Fruit fly (Drosophila melanogaster) ovary, adult (tissue): Measurements from ENCODE around the gene CG32298.

Experiments
- CG17801 ChIP-seq: fragments of 200-800 bp; optimal IDR thresholded peaks from 2 replicates; lab custom pipeline; 2019; ENCODE audit warnings: missing biosample characterization, mild to moderate bottlenecking, missing genetic modification characterization, moderate library complexity; ENCODE audit not compliant: partially characterized antibody

Gene CG32298

DNA sequence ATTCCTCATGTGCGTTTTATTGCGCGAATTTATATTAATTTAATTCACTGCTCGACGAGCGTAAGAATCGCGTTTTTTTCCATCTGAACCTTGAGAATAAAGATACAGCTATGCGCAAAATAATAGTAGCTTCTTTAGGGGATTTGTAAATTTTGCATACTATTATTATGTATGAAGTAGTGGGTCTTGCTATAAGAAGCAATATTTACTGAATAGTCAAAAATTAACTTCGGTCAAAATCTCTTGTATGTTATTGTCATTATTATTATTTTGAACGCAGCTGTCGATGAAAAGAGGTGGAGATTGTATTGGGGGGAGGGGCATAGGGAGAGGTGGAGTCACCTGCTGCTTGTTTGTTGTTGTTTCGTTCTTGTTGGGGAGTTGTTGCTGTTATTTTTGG lies 28.0 kb upstream of the CG32298 start:
- peak; percentile 87 for TF ChIP-seq CG17801

DNA sequence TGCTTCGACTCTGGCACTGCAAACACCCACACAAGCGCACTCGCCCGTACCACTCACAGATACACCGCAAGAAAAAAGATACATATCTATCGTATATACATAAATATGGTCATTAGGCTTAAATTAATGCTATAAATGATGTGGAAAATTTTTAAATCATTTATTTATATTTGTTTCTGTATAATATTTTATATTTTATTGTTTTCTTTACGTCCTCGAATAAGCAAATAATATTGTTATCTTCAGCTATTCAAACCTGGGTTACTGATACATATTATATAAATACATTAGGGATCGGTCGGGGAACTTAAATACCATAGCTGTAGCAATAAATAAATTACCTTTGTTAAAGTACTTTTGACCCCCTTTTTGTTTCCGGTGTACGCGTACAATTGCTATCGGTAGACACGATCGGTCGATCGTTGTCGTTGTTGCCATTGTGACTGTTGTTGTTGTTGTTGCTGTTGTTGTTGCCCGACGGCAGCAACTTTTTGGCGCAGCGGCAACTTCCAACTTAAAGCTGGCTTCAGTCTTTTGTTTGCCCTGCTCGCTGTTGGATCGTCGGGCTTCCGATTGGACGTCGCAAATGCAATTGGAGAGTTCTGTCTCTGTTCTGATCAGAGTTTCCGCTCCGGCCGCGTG lies 26.7 kb upstream of the CG32298 start:
- TF ChIP-seq CG17801: peak; percentile 95

DNA sequence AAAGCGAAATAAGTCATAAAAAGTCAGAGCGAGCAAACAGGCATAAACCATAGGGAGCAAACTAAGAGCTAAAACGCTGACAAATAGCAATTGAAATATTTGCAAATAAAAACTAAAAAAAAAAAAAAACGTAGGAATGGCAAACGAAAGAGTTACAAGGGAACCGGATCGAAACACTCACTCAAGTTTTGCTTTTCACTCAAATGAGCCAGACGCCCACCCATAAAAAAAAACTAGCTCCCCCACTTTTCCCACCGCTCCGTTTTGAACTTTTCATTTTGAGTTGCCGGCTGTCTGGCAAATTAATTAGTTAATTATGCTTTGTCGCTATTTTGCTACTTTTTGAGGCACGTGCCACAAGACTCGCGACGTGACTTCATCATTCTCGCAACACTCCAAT lies 24.1 kb upstream of the CG32298 start:
- TF ChIP-seq CG17801: no peak

DNA sequence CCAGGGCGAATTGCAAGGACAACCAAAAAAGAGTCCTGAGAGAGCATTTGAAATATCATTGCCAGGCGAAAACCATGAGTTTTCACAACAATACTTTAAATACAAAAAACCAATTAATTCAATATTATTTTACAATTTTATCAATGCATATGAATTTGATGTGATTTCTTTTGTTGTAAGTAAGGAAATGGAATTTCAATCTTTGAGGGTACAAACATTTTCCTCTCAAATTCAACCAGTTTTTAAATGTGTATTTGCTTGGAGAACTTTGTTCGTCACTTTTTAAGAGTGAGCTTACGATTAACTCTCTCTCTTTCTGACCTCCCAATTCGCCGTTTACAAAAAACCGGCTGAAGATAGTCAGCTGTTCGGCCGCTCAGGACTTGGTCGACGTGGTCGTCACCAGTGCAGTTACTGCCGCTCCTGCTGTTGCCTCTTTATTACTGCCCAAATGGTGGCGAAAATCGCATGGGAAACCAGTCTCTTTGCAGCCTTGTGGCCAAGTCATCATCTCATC lies 20.8 kb upstream of the CG32298 start:
- TF ChIP-seq CG17801: no peak

DNA sequence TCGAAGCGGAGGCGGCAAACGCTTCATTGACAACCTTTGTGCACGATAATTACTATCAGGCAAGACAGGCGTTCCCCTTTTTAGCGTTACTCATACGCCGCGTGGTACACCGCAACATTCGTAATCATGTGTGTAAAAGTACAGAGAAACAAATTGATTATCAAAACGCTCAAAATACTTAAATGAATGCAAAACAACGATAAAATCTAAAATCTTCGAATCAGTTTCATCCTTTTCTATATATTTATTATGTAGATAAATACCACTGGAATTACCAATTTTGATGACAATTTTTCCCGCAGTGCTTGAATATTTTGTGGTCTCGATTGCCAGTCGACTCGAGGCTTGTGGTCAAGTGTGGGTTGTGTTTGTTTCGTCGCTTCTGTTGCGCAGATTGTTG lies 20.1 kb upstream of the CG32298 start:
- no peak for TF ChIP-seq CG17801

DNA sequence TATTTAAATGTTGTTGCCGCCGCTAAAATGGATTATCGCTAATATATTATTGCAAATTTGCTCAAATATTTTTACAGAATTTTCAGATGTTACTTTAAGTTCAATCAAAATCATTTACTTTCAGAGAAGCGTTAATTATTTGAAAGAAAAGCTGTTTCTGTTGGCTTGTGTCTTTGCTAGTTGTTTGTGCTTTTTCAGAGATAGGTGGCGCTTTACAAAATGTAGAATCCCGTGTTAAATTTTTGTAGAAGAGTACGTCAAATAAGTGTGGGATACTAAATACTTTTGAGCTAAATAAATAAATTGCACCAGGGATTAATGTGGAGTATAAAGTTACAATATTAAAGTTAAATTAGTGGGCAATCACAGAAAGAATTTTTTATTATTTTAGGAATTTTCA lies 18.5 kb upstream of the CG32298 start:
- TF ChIP-seq CG17801: no peak

DNA sequence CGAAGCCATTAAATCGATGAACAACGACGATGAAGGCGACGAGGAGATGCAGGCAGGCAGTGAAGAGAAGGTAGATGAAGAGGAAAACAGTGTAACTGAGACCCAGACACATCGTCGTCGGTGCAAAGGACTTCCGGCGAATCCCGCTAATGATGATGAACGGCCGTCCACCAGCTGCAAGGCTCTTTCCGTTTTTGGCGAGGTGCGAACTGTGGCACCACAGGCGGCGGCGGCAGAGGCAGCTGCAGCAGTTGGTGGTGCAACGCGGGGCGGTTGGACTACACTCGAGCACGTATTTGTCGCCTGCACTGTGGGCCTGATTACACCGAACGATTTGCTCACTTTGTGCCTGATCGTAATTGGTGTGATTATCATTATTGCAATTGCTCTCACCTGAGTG lies 17.2 kb upstream of the CG32298 start:
- TF ChIP-seq CG17801: no peak

DNA sequence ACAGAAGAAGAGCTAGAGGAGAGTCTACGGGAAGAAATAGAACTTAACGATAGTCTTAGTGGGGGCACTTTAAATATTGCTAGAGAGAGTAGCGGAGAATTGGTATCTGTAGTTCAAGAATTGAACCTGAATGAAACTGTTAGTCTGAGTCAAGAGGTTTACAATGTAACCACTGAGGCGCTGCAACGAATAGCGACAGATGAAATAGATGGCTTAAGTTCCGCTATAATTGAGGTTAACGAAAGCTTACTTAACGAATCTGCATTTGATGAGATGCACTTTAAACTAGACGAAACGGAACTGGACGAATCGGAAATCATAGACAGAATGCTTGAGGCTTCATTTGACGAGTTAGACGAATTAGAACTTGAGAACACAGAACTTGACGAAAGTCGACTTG lies 16.5 kb upstream of the CG32298 start:
- no peak for TF ChIP-seq CG17801

DNA sequence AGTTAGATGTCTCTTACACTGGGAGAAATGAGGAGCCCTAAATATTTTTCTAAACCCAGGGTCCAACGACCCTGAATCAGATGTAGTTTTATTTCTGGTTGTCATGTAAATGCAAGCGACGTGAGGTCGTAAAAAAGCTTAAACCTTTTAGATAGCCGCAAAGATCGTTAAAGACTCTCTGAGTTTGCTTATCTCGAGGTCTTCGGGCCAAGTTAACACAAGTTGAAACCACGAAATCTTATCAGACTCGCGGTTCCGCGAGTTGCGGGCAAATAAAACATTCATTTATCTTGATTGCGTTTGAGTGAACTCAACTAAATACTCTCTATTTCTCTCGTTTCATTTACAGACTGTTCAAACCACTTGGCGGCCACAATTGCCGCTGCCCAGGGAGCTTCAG lies 11.4 kb upstream of the CG32298 start:
- TF ChIP-seq CG17801: no peak

DNA sequence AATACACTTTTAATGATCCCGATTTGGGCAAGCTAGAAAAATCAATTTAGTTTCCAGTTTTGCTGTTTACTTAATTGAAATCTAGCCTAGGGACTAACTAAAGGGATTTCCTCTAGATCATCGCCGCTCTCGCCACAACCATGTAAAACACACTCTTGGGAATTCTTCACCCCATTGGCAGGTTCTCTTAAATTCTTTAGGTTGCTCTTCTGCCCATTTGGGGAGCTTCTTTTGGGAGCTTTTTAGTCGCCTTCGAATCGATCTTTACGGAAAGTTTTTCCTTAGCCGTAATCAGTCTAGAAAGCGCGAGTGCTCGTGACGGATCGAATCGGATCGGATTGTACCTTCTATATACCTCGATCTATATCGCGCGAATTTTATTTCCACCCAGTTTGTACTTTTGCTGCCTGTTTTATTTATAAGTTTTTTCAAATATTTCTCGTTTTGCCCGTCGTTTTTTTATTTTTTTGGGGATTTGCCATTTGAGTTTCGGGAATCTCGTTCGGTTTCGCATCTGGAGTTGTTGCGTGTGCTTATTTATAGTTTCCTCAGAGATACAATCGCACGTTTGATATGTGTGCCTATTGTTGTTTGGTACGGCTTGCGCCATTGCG lies 9.5 kb upstream of the CG32298 start:
- TF ChIP-seq CG17801: no peak

DNA sequence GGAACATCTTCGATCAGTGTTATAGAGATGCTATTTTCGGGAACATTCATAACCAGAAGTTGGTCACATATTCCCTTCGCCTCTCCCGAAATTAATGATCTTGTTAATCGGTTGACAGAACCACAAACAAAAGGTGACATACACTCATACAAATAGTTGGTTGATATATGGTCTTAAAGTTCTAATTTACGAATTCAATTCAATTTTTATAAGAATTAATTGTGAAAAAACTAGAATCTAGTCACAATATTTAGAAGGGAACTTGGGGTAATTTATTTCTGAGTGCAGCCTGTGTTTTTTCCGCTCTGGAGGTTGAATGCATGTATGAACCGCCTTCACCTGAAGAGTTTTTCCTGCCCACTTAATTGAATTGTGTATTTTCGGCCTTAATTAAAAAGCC lies 9.0 kb upstream of the CG32298 start:
- no peak for TF ChIP-seq CG17801

DNA sequence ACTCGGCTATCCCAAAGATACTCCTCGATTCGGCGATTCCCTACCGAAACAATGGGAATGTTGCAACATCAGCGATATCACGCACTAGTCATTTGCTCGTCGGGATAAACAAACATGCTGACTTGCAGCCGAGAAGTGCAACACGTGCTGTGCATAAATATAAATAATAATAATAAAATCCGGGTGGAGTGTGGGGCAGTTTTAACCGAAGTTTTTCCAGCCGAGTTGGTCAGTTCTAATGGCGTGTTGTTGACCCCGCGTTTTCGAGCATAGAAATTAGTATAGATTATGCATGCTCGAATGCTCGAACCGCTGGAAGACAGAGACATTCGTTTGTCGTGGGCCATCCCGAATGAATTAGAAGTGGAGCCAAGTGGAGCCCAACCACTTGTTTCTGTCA lies 7.8 kb upstream of the CG32298 start:
- no peak for TF ChIP-seq CG17801

DNA sequence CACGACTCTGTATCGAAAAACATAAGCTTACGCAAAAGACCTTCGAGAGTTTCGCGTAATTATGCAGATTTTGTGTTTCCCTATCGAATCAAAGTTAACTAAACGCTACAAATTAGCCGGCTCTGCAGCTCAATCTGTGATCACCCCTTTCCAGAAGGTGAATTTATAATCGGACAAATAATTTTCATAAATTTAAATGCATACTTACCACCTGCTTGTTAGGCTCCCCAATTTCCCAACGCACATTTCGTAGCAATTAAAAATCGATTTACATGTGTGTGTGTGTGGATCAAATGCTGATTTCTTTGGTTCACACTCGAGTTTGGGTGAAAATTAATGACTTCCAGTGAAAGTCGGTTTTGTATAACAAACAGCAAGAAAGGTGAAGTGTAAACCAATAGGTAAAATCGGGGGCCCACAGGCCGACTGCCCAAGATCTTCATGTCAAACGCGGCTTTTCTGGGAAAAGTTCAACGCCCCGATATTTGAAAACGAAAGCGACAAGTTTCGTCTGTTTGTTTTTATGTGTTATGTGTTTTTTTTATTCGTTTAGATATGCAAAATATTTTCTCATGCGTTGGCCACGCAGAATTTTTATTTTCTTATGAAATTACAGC lies 6.9 kb upstream of the CG32298 start:
- no peak for TF ChIP-seq CG17801

DNA sequence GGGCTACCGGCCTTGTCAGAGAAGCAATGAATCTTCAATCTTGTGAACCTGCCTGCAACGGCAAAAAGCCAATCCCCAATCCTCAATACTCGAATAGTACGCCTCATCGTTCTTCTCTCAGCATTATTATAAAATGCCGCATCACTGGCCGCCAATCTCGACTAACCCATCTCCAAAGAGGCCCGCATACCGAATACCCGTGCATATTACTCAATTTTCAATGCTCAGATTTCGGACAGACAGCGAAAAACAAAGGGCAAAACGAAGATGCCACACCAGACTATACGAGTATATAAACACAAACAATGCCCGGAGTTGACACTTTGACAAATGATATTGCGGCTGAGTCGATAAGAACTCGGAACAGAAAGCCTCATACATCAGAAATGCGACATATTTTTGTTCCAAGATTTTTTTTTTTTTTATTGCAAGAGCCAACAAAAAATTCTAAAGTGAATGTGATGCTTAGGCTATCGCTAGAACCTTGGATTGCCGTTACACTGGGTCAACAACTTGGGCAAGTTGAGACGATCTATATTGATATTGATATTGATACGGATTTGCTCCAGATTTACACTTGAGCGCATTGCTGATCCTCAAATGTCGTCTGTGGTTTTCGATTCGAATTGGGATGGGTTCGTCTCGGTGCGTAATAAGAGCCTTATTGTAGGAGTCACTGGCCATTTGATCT lies 2.1 kb upstream of the CG32298 start:
- no peak for TF ChIP-seq CG17801

DNA sequence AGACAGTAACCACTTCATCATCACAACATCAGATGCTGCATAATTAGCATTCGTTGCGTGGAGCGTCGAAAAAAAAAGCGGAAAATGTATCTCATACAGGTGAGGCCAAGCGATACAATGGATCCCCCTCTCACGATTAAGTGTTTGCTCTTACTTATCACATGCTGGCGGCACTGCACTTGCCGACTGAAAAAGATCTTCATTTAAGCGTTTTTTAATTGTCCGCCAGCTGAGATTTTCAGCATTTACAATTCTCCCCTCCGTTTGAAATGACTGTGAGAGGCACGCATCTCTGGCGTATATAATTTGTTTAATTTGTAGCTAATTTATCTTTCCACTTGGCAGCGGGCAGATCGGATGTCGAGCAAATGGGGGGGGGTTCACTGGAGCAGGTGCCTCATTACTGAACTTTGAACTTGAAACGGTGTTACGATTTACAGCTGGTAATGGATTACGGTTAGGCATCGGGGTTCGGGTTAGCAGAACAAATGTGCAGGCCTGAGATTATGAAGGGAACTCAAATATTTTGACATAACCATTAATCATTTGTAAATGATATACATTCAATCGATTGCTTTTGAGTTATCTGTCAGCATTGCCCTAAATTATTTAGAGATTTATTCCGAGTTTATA lies 2.0 kb downstream of the CG32298 start, which contains the start of gene Mzt1:
TSS of gene Mzt1 (plus strand) at position 583 of the 633 bp plus-strand sequence.
- no peak for TF ChIP-seq CG17801

DNA sequence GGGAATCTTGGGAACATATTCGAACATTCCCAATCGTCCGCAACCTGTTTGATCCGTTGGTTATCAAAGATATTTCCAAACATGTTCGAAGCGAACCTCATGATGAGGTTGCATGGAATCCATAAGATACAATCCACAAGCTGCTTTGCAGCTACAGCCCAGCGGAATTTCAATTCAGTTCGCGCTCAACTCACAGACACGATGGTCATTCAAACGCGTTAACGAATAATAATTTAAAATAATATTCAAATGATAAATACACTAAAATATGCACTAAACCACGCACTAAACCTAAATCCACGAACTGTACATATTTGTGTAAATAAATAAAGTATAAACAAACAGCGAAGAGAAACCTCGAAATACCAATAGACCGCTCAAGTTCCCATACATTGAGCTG lies 3.0 kb downstream of the CG32298 start:
- TF ChIP-seq CG17801: peak; percentile 36

DNA sequence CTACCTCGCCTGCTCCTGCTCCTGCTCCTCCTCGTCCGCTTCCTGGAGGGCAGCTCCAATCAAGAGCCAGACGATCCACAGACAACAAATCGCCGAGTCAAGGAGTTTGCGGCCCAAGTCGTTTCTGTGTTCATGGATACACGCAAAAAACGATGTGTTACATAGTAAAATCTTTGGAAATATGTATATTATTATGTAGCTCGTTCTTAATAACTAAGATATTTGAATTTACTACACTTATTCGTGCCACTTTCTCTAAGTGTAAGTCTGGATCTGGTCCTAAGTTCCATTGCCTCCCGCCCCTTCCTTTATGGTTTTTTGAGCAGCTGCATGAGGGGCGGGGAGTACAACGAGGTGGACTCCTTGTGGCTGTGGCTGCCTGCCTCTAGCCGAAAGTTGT lies 4.4 kb downstream of the CG32298 start:
- no peak for TF ChIP-seq CG17801
